Worm (Caenorhabditis elegans) whole organism, L1 larva: ENCODE data around the gene myrf-1.

Experiments
- C04F5.9 ChIP-seq: sonication (generic microtip); optimal IDR thresholded peaks from 2 replicates; lab custom pipeline; 2016; ENCODE audit warnings: missing genetic modification characterization, missing compliant biosample characterization
- aha-1 ChIP-seq: fragments of 150-350 bp; optimal IDR thresholded peaks from 2 replicates; lab custom pipeline; 2014; ENCODE audit warnings: missing biosample characterization, missing genetic modification characterization
- aly-2 ChIP-seq: fragments of 150-350 bp; optimal IDR thresholded peaks from 2 replicates; lab custom pipeline; 2014; ENCODE audit warnings: missing biosample characterization, missing genetic modification characterization
- ama-1 ChIP-seq: fragments of 150-350 bp; optimal IDR thresholded peaks from 2 replicates; lab custom pipeline; 2014
- blmp-1 ChIP-seq: fragments of 150-350 bp; optimal IDR thresholded peaks from 2 replicates; lab custom pipeline; 2014; ENCODE audit warnings: missing biosample characterization, missing genetic modification characterization
- ceh-8 ChIP-seq: fragments of 200-800 bp; sonication (Bioruptor generic); optimal IDR thresholded peaks from 2 replicates; lab custom pipeline; 2018; ENCODE audit warnings: mild to moderate bottlenecking, missing genetic modification characterization, moderate library complexity, missing compliant biosample characterization
- ceh-88 ChIP-seq: fragments of 200-800 bp; sonication (Bioruptor generic); IDR thresholded peaks from 2 replicates; pipeline ENCODE4 v1.3.6; 2022; ENCODE audit warnings: missing genetic modification characterization, missing compliant biosample characterization
- ceh-90 ChIP-seq: sonication (generic microtip); optimal IDR thresholded peaks from 2 replicates; lab custom pipeline; 2016; ENCODE audit warnings: missing genetic modification characterization, missing compliant biosample characterization
- efl-3 ChIP-seq: fragments of 200-800 bp; sonication (Bioruptor generic); optimal IDR thresholded peaks from 2 replicates; lab custom pipeline; 2018; ENCODE audit warnings: mild to moderate bottlenecking, missing genetic modification characterization, missing compliant biosample characterization
- egl-13 ChIP-seq: sonication (generic microtip); optimal IDR thresholded peaks from 2 replicates; lab custom pipeline; 2016; ENCODE audit warnings: missing genotype, missing genetic modification reagents, missing genetic modification characterization, missing compliant biosample characterization
- egl-27 ChIP-seq, 2 experiments: fragments of 150-350 bp in 1 of 2; sonication (generic microtip); optimal IDR thresholded peaks; 3 replicates each; lab custom pipeline; 2017 to 2018; ENCODE audit warnings: missing biosample characterization in 2 of 2, missing genetic modification characterization in 2 of 2, missing genetic modification reagents in 2 of 2
- elt-3 ChIP-seq, 6 experiments: fragments of 150-350 bp in 1 of 6; sonication (generic microtip); optimal IDR thresholded peaks; 2 replicates each; lab custom pipeline; 2017 to 2018; ENCODE audit warnings: missing biosample characterization in 6 of 6, missing genetic modification characterization in 6 of 6, inconsistent platforms in 1 of 6
- fkh-10 ChIP-seq: sonication (generic microtip); optimal IDR thresholded peaks from 2 replicates; lab custom pipeline; 2017; ENCODE audit warnings: missing biosample characterization, missing genetic modification reagents, missing genetic modification characterization
- fkh-4 ChIP-seq: sonication (generic microtip); optimal IDR thresholded peaks from 2 replicates; lab custom pipeline; 2016; ENCODE audit warnings: missing compliant biosample characterization, missing genetic modification characterization, borderline replicate concordance
- fkh-8 ChIP-seq: sonication (generic microtip); optimal IDR thresholded peaks from 2 replicates; lab custom pipeline; 2016; ENCODE audit warnings: mild to moderate bottlenecking, missing genetic modification characterization, missing compliant biosample characterization
- grh-1 ChIP-seq: fragments of 200-800 bp; sonication (Bioruptor generic); IDR thresholded peaks from 2 replicates; pipeline ENCODE4 v1.3.6; 2022; ENCODE audit warnings: missing genetic modification reagents, missing genetic modification characterization, missing compliant biosample characterization
- hlh-4 ChIP-seq: sonication (generic microtip); optimal IDR thresholded peaks from 2 replicates; lab custom pipeline; 2016; ENCODE audit warnings: mild to moderate bottlenecking, missing genetic modification characterization, missing compliant biosample characterization
- hpl-2 ChIP-seq: fragments of 150-350 bp; optimal IDR thresholded peaks from 2 replicates; lab custom pipeline; 2014; ENCODE audit warnings: missing biosample characterization, missing genetic modification reagents, missing genetic modification characterization
- lin-13 ChIP-seq: fragments of 150-350 bp; optimal IDR thresholded peaks from 2 replicates; lab custom pipeline; 2014; ENCODE audit warnings: missing biosample characterization, missing genetic modification reagents, missing genetic modification characterization
- lin-14 ChIP-seq: fragments of 200-800 bp; sonication (Bioruptor generic); optimal IDR thresholded peaks from 2 replicates; lab custom pipeline; 2018; ENCODE audit warnings: mild to moderate bottlenecking, missing genetic modification characterization, moderate library complexity, missing compliant biosample characterization
- lin-15B ChIP-seq: fragments of 150-350 bp; sonication (generic microtip); optimal IDR thresholded peaks from 3 replicates; lab custom pipeline; 2014; ENCODE audit warnings: missing biosample characterization, missing genetic modification characterization
- lin-35 ChIP-seq, 2 experiments: fragments of 150-350 bp; optimal IDR thresholded peaks; 2 replicates each; lab custom pipeline; 2014; ENCODE audit warnings: missing biosample characterization in 2 of 2, missing genetic modification characterization in 2 of 2, missing genetic modification reagents in 2 of 2
- lin-39 ChIP-seq: fragments of 150-350 bp; optimal IDR thresholded peaks from 2 replicates; lab custom pipeline; 2014; ENCODE audit warnings: missing biosample characterization, missing genetic modification reagents, missing genetic modification characterization
- lir-3 ChIP-seq: sonication (generic microtip); optimal IDR thresholded peaks from 2 replicates; lab custom pipeline; 2016; ENCODE audit warnings: mild to moderate bottlenecking, missing genetic modification characterization, moderate library complexity, missing compliant biosample characterization; ENCODE audit not compliant: poor library complexity
- lsy-2 ChIP-seq, 2 experiments: fragments of 150-350 bp; optimal IDR thresholded peaks; 2 replicates each; lab custom pipeline; 2014; ENCODE audit warnings: missing biosample characterization in 2 of 2, missing genetic modification characterization in 2 of 2
- mab-9 ChIP-seq: fragments of 200-800 bp; sonication (Bioruptor generic); IDR thresholded peaks from 2 replicates; pipeline ENCODE4 v1.3.6; 2022; ENCODE audit warnings: missing genetic modification reagents, missing genetic modification characterization, missing compliant biosample characterization
- nhr-11 ChIP-seq: fragments of 150-350 bp; optimal IDR thresholded peaks from 2 replicates; lab custom pipeline; 2014; ENCODE audit warnings: missing biosample characterization, missing genetic modification characterization
- nhr-19 ChIP-seq: fragments of 200-800 bp; sonication (Bioruptor generic); conservative IDR thresholded peaks from 2 replicates; pipeline ENCODE4 v1.3.6; 2022; ENCODE audit warnings: missing genetic modification characterization, missing compliant biosample characterization
- nhr-237 ChIP-seq: fragments of 150-350 bp; optimal IDR thresholded peaks from 2 replicates; lab custom pipeline; 2014; ENCODE audit warnings: missing biosample characterization, missing genetic modification characterization
- nhr-28 ChIP-seq: fragments of 150-350 bp; optimal IDR thresholded peaks from 2 replicates; lab custom pipeline; 2014; ENCODE audit warnings: missing biosample characterization, missing genetic modification characterization
- nhr-47 ChIP-seq: sonication (generic microtip); optimal IDR thresholded peaks from 2 replicates; lab custom pipeline; 2016; ENCODE audit warnings: mild to moderate bottlenecking, missing genetic modification characterization, moderate library complexity, missing compliant biosample characterization
- nhr-71 ChIP-seq: sonication (generic microtip); optimal IDR thresholded peaks from 2 replicates; lab custom pipeline; 2016; ENCODE audit warnings: mild to moderate bottlenecking, missing genetic modification characterization, moderate library complexity, missing compliant biosample characterization
- nhr-84 ChIP-seq: sonication (generic microtip); optimal IDR thresholded peaks from 2 replicates; lab custom pipeline; 2017; ENCODE audit warnings: missing biosample characterization, missing genetic modification characterization
- nhr-90 ChIP-seq: sonication (generic microtip); optimal IDR thresholded peaks from 2 replicates; lab custom pipeline; 2016; ENCODE audit warnings: mild to moderate bottlenecking, missing genetic modification characterization, missing compliant biosample characterization; ENCODE audit not compliant: poor library complexity
- pax-3 ChIP-seq: fragments of 200-800 bp; sonication (Bioruptor generic); optimal IDR thresholded peaks from 2 replicates; lab custom pipeline; 2018; ENCODE audit warnings: mild to moderate bottlenecking, missing genetic modification characterization, moderate library complexity, missing compliant biosample characterization
- rnt-1 ChIP-seq: sonication (generic microtip); optimal IDR thresholded peaks from 2 replicates; lab custom pipeline; 2016; ENCODE audit warnings: mild to moderate bottlenecking, missing genetic modification characterization, moderate library complexity, missing compliant biosample characterization
- skn-1 ChIP-seq: fragments of 150-350 bp; optimal IDR thresholded peaks from 2 replicates; lab custom pipeline; 2014; ENCODE audit warnings: missing biosample characterization, missing genetic modification characterization
- snpc-4 ChIP-seq: fragments of 150-350 bp; optimal IDR thresholded peaks from 2 replicates; lab custom pipeline; 2014; ENCODE audit warnings: missing biosample characterization, missing genetic modification characterization
- tbx-2 ChIP-seq: sonication (generic microtip); optimal IDR thresholded peaks from 2 replicates; lab custom pipeline; 2016; ENCODE audit warnings: missing genetic modification characterization, missing compliant biosample characterization
- unc-30 ChIP-seq: sonication (generic microtip); optimal IDR thresholded peaks from 2 replicates; lab custom pipeline; 2017; ENCODE audit warnings: missing biosample characterization, missing genetic modification characterization
- unc-86 ChIP-seq: sonication (generic microtip); optimal IDR thresholded peaks from 2 replicates; lab custom pipeline; 2016; ENCODE audit warnings: missing genetic modification characterization, missing compliant biosample characterization
- unc-98 ChIP-seq: fragments of 200-800 bp; sonication (Bioruptor generic); IDR thresholded peaks from 2 replicates; pipeline ENCODE4 v1.3.6; 2022; ENCODE audit warnings: missing genetic modification characterization, missing compliant biosample characterization
- xbp-1 ChIP-seq: sonication (generic microtip); optimal IDR thresholded peaks from 2 replicates; lab custom pipeline; 2016; ENCODE audit warnings: missing genetic modification characterization, missing compliant biosample characterization
- zag-1 ChIP-seq: fragments of 150-350 bp; optimal IDR thresholded peaks from 2 replicates; lab custom pipeline; 2014; ENCODE audit warnings: missing biosample characterization, missing genetic modification characterization
- ztf-11 ChIP-seq, 2 experiments: sonication (generic microtip); optimal IDR thresholded peaks; 2 replicates each; lab custom pipeline; 2016 to 2017; ENCODE audit warnings: missing genetic modification characterization in 2 of 2, missing biosample characterization in 1 of 2, missing compliant biosample characterization in 1 of 2
- ztf-4 ChIP-seq: fragments of 150-350 bp; optimal IDR thresholded peaks from 2 replicates; lab custom pipeline; 2014; ENCODE audit warnings: missing biosample characterization, missing genetic modification characterization

Gene myrf-1

DNA sequence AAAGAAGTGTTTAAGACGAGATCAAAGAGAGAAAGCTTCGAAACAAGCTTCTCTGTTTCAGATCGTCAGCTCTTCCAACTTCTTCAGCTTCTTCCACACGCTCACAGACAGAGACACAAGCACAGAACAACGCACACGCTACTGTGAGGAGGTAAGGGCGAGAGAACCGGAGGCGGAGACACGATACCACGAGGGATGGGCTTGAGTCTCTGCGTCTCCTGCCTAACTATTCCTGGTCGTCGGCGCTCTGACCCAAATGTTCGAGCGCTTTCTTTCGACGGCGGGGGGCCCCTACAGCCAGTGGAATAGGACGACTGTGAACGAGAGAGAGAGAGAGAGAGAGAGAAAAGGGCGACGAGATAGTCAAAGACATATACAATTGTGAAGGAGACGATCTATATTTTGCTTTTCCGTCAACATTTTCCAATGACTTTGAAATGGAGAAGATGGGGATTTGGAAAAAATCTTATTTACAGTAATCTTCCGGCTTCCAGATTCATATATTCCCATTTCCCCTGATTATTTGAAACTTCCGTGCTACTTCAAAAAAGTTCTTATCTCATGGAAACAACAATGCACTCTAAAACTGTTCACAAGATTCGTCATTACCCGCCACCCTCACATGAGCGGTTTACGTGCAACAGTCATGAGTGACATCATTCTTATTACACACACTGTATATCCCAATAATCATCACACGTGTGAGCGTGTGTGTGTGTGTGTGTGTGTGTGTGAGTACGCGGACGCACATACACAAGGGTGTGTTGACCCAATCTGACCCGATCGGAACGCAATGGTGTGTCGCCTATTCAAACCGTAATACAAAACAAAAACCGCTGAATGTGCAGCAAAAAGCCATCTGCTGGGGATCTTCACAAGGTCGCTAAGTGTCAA, 46.7 kb upstream of the myrf-1 start (continued):
- TF ChIP-seq skn-1 (peak; percentile 91), lin-13 (GFP tag; lab: Kevin White, UChicago) (peak; percentile 94), tbx-2 (tag; lab: Kevin White, UChicago) (peak; percentile 83), aha-1 (tag; lab: Kevin White, UChicago) (no peak), ceh-88 (GFP tag; lab: Robert Waterston, UW) (peak; percentile 64), fkh-10 (GFP tag; lab: Kevin White, UChicago) (peak; percentile 89), grh-1 (GFP tag; lab: Robert Waterston, UW) (peak; percentile 39), nhr-90 (peak; percentile 65)
- TF ChIP-seq, all 84 proteins: peak for 57

DNA sequence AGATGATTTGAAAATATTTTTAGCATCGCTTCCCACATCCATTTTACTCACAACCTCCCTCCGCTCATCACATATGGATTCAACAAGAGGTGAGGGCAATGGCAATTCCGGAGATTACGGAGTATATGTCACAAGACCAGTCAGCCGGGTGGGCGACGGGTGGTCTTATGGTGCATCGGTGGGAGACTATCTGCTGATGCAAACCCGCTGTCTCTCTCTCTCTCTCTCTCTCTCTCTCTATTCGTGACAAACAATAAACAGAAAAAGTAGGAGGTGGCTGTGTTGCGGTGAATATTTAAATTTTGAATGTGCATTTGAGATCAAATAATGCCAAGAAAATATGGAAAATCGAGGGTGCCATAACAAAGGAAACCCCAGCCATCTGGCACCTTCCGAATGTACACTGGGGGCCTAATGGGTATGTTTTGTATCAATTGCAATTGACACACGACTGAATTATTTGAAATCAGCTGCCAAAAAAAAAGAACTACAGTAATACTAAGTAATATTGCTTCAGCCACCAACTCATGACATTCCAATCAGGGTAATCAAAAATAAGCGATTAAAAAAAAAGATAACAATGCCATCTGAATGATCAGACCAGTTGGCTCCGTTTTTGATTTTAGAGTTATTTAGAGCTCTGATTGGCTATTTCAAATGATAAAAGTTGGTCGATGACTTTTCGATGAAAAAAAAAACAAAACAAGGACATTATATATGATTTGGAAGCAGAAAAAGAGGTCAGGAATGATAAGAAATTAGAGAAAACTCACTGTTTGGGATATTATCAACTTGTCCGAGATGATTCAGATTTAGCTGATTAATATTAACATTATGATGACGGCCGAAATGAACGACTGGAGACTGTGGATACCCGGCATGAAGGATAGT, 45.7 kb upstream of the myrf-1 start:
- no peak for TF ChIP-seq hlh-4 (tag; lab: Kevin White, UChicago)
- peak; percentile 14 for TF ChIP-seq skn-1
- no peak for TF ChIP-seq hpl-2 (GFP tag; lab: Kevin White, UChicago)
- TF ChIP-seq nhr-11 (tag; lab: Kevin White, UChicago), result no peak
- TF ChIP-seq unc-98, result no peak
- TF ChIP-seq snpc-4 (tag; lab: Kevin White, UChicago), result no peak
- peak; percentile 2 to 17 for TF ChIP-seq lsy-2 (tag; optimal IDR thresholded peaks at IDR 0.05; lab: Kevin White, UChicago)
- no peak for TF ChIP-seq zag-1 (tag; lab: Kevin White, UChicago)
- no peak for TF ChIP-seq fkh-4 (tag; lab: Kevin White, UChicago)
- TF ChIP-seq fkh-10 (GFP tag; lab: Kevin White, UChicago), result no peak
- peak; percentile 67; the same call in 1 of the 2 replicates for TF ChIP-seq mab-9
- TF ChIP-seq unc-86, result peak; percentile 60
- peak in 1 of 6 experiments; percentile 18 for TF ChIP-seq elt-3 (tag; optimal IDR thresholded peaks at IDR 0.05; lab: Kevin White, UChicago)
- TF ChIP-seq ztf-11 (tag; optimal IDR thresholded peaks at IDR 0.05; lab: Kevin White, UChicago), result peak in 1 of 2 experiments; percentile 35
- TF ChIP-seq aha-1 (tag; lab: Kevin White, UChicago), result no peak
- no peak for TF ChIP-seq ceh-90 (tag; lab: Kevin White, UChicago)
- peak; percentile 33 for TF ChIP-seq rnt-1
- peak; percentile 60 for TF ChIP-seq nhr-71
- peak; percentile 63 for TF ChIP-seq lin-14 (GFP tag; lab: Kevin White, UChicago)
- no peak for TF ChIP-seq nhr-84 (tag; lab: Kevin White, UChicago)
- TF ChIP-seq efl-3 (GFP tag; lab: Kevin White, UChicago), result no peak
- no peak for TF ChIP-seq ceh-8 (GFP tag; lab: Kevin White, UChicago)
- TF ChIP-seq nhr-19 (GFP tag; lab: Robert Waterston, UW), result 0 out of 2 replicates have a peak, but pooled peaks have one; percentile 1
- TF ChIP-seq lir-3 (tag; lab: Kevin White, UChicago), result no peak
- peak; percentile 22 for TF ChIP-seq pax-3 (tag; lab: Kevin White, UChicago)
- peak; percentile 35 for TF ChIP-seq lin-13 (GFP tag; lab: Kevin White, UChicago)
- TF ChIP-seq lin-15B (tag; lab: Kevin White, UChicago), result no peak
- TF ChIP-seq aly-2, result peak; percentile 28
- no peak for TF ChIP-seq unc-30 (tag; lab: Kevin White, UChicago)
- TF ChIP-seq fkh-8 (tag; lab: Kevin White, UChicago), result peak; percentile 51
- TF ChIP-seq lin-35 (GFP tag; optimal IDR thresholded peaks at IDR 0.05; lab: Kevin White, UChicago), result peak; percentile 33 to 51
- TF ChIP-seq ztf-4 (tag; lab: Kevin White, UChicago), result peak; percentile 31
- TF ChIP-seq nhr-47 (tag; lab: Kevin White, UChicago), result no peak
- TF ChIP-seq egl-13, result no peak
- peak; percentile 88 for TF ChIP-seq ama-1 (lab: Kevin White, UChicago)
- TF ChIP-seq nhr-237 (tag; lab: Kevin White, UChicago), result no peak
- no peak for TF ChIP-seq C04F5.9 (tag; lab: Kevin White, UChicago)
- TF ChIP-seq egl-27 (tag; optimal IDR thresholded peaks at IDR 0.05; lab: Kevin White, UChicago), result no peak
- TF ChIP-seq lin-39 (tag; lab: Kevin White, UChicago), result no peak
- no peak for TF ChIP-seq xbp-1 (tag; lab: Kevin White, UChicago)
- no peak for TF ChIP-seq nhr-28 (tag; lab: Kevin White, UChicago)
- TF ChIP-seq blmp-1 (tag; lab: Kevin White, UChicago), result peak; percentile 26
